Worm (Caenorhabditis elegans) whole organism, young adult: ENCODE data around the gene C18A3.10.

Experiments
- B0336.3 ChIP-seq: fragments of 200-800 bp; sonication (Bioruptor generic); IDR thresholded peaks from 2 replicates; pipeline ENCODE4 v1.3.6; 2022; ENCODE audit warnings: missing genetic modification characterization, missing compliant biosample characterization
- C06A6.2 ChIP-seq: fragments of 200-800 bp; sonication (Bioruptor generic); conservative IDR thresholded peaks from 2 replicates; pipeline ENCODE4 v1.3.6; 2022; ENCODE audit warnings: missing genetic modification characterization, missing compliant biosample characterization
- F10E7.11 ChIP-seq: sonication (generic microtip); optimal IDR thresholded peaks from 2 replicates; lab custom pipeline; 2017; ENCODE audit warnings: mild to moderate bottlenecking, missing genetic modification characterization, moderate library complexity, missing compliant biosample characterization
- F23B12.7 ChIP-seq: sonication (generic microtip); optimal IDR thresholded peaks from 2 replicates; lab custom pipeline; 2017; ENCODE audit warnings: missing genetic modification characterization, mild to moderate bottlenecking, missing compliant biosample characterization, antibody characterized with exemption, moderate library complexity; ENCODE audit not compliant: insufficient read depth
- F33H1.4 ChIP-seq: fragments of 200-800 bp; sonication (Bioruptor generic); IDR thresholded peaks from 2 replicates; pipeline ENCODE4 v1.3.6; 2022; ENCODE audit warnings: missing genetic modification reagents, missing genetic modification characterization, missing compliant biosample characterization
- F37B4.10 ChIP-seq: fragments of 200-800 bp; sonication (Bioruptor generic); IDR thresholded peaks from 2 replicates; pipeline ENCODE4 v1.3.6; 2022; ENCODE audit warnings: missing genetic modification characterization, missing compliant biosample characterization
- F39B2.1 ChIP-seq: fragments of 200-800 bp; sonication (Bioruptor generic); IDR thresholded peaks from 2 replicates; pipeline ENCODE4 v1.3.6; 2022; ENCODE audit warnings: missing genetic modification reagents, missing genetic modification characterization, missing compliant biosample characterization
- F57A8.1 ChIP-seq: fragments of 200-800 bp; sonication (Bioruptor generic); optimal IDR thresholded peaks from 2 replicates; lab custom pipeline; 2018; ENCODE audit warnings: mild to moderate bottlenecking, missing genetic modification characterization, moderate library complexity, missing compliant biosample characterization
- K11D2.4 ChIP-seq: fragments of 200-800 bp; sonication (Bioruptor generic); IDR thresholded peaks from 2 replicates; pipeline ENCODE4 v1.3.6; 2022; ENCODE audit warnings: missing genetic modification reagents, missing genetic modification characterization, missing compliant biosample characterization
- T26A5.8 ChIP-seq: sonication (generic microtip); optimal IDR thresholded peaks from 2 replicates; lab custom pipeline; 2016; ENCODE audit warnings: missing genetic modification characterization, missing compliant biosample characterization
- Y53G8AR.9 ChIP-seq: fragments of 200-800 bp; sonication (Bioruptor generic); conservative IDR thresholded peaks from 2 replicates; pipeline ENCODE4 v1.3.6; 2022; ENCODE audit warnings: missing genetic modification reagents, missing genetic modification characterization, missing compliant biosample characterization
- Y56A3A.18 ChIP-seq: fragments of 200-800 bp; sonication (Bioruptor generic); IDR thresholded peaks from 2 replicates; pipeline ENCODE4 v1.3.6; 2022; ENCODE audit warnings: missing genetic modification reagents, missing genetic modification characterization, missing compliant biosample characterization
- Y95B8A.8 ChIP-seq: fragments of 200-800 bp; sonication (Bioruptor generic); IDR thresholded peaks from 2 replicates; pipeline ENCODE4 v1.3.6; 2022; ENCODE audit warnings: missing genetic modification reagents, missing genetic modification characterization, missing compliant biosample characterization
- ZK185.1 ChIP-seq: sonication (generic microtip); optimal IDR thresholded peaks from 2 replicates; lab custom pipeline; 2016; ENCODE audit warnings: mild to moderate bottlenecking, missing genetic modification characterization, missing compliant biosample characterization; ENCODE audit not compliant: poor library complexity, severe bottlenecking
- ama-1 ChIP-seq, 3 experiments: fragments of 150-350 bp in 1 of 3; sonication (generic microtip) in 2 of 3; optimal IDR thresholded peaks; 2 replicates each; lab custom pipeline; 2014 to 2018; ENCODE audit warnings: missing biosample characterization in 2 of 3, missing genetic modification characterization in 2 of 3, missing genetic modification reagents in 2 of 3
- ccch-3 ChIP-seq: fragments of 200-800 bp; sonication (Bioruptor generic); optimal IDR thresholded peaks from 2 replicates; lab custom pipeline; 2018; ENCODE audit warnings: mild to moderate bottlenecking, missing genetic modification characterization, missing compliant biosample characterization
- ceh-100 ChIP-seq: fragments of 200-800 bp; sonication (Bioruptor generic); IDR thresholded peaks from 2 replicates; pipeline ENCODE4 v1.3.6; 2022; ENCODE audit warnings: missing genetic modification reagents, missing genetic modification characterization, missing compliant biosample characterization
- ceh-40 ChIP-seq: fragments of 200-800 bp; sonication (Bioruptor generic); IDR thresholded peaks from 2 replicates; pipeline ENCODE4 v1.3.6; 2022; ENCODE audit warnings: missing genetic modification characterization, missing compliant biosample characterization
- die-1 ChIP-seq: sonication (generic microtip); optimal IDR thresholded peaks from 2 replicates; lab custom pipeline; 2016; ENCODE audit warnings: missing genotype, mild to moderate bottlenecking, missing genetic modification characterization, missing compliant biosample characterization
- egl-18 ChIP-seq: fragments of 200-800 bp; sonication (Bioruptor generic); IDR thresholded peaks from 2 replicates; pipeline ENCODE4 v1.3.6; 2022; ENCODE audit warnings: missing genetic modification reagents, missing genetic modification characterization, missing compliant biosample characterization
- egrh-3 ChIP-seq: fragments of 200-800 bp; sonication (Bioruptor generic); IDR thresholded peaks from 2 replicates; pipeline ENCODE4 v1.3.6; 2022; ENCODE audit warnings: missing genetic modification reagents, missing genetic modification characterization, missing compliant biosample characterization
- ekl-4 ChIP-seq: fragments of 200-800 bp; sonication (Bioruptor generic); IDR thresholded peaks from 2 replicates; pipeline ENCODE4 v1.3.6; 2022; ENCODE audit warnings: missing genetic modification reagents, missing genetic modification characterization, missing compliant biosample characterization
- hlh-12 ChIP-seq: sonication (generic microtip); optimal IDR thresholded peaks from 2 replicates; lab custom pipeline; 2016; ENCODE audit warnings: missing genetic modification characterization, missing compliant biosample characterization
- hlh-26 ChIP-seq: fragments of 200-800 bp; sonication (Bioruptor generic); conservative IDR thresholded peaks from 2 replicates; pipeline ENCODE4 v1.3.6; 2022; ENCODE audit warnings: missing genetic modification reagents, missing genetic modification characterization, missing compliant biosample characterization
- hmg-1.2 ChIP-seq: fragments of 200-800 bp; sonication (Bioruptor generic); IDR thresholded peaks from 2 replicates; pipeline ENCODE4 v1.3.6; 2022; ENCODE audit warnings: missing genetic modification reagents, missing genetic modification characterization, missing compliant biosample characterization
- hrde-1 ChIP-seq: sonication (generic microtip); optimal IDR thresholded peaks from 2 replicates; lab custom pipeline; 2016; ENCODE audit warnings: missing genetic modification characterization, mild to moderate bottlenecking, missing compliant biosample characterization, moderate library complexity, missing genotype, missing genetic modification reagents, borderline replicate concordance
- lag-1 ChIP-seq: fragments of 200-800 bp; sonication (Bioruptor generic); IDR thresholded peaks from 2 replicates; pipeline ENCODE4 v1.3.6; 2022; ENCODE audit warnings: missing genetic modification reagents, missing genetic modification characterization, missing compliant biosample characterization
- lin-54 ChIP-seq: fragments of 200-800 bp; sonication (Bioruptor generic); optimal IDR thresholded peaks from 2 replicates; lab custom pipeline; 2018; ENCODE audit warnings: mild to moderate bottlenecking, missing genetic modification characterization, missing compliant biosample characterization
- lir-1 ChIP-seq: fragments of 200-800 bp; sonication (Bioruptor generic); conservative IDR thresholded peaks from 2 replicates; pipeline ENCODE4 v1.3.6; 2022; ENCODE audit warnings: missing genetic modification reagents, missing genetic modification characterization, missing compliant biosample characterization
- lsl-1 ChIP-seq: fragments of 200-800 bp; sonication (Bioruptor generic); optimal IDR thresholded peaks from 2 replicates; lab custom pipeline; 2018; ENCODE audit warnings: mild to moderate bottlenecking, missing genetic modification characterization, moderate library complexity, missing compliant biosample characterization
- madf-10 ChIP-seq: sonication (generic microtip); optimal IDR thresholded peaks from 2 replicates; lab custom pipeline; 2016; ENCODE audit warnings: mild to moderate bottlenecking, missing genetic modification characterization, missing compliant biosample characterization
- madf-3 ChIP-seq: fragments of 200-800 bp; sonication (Bioruptor generic); IDR thresholded peaks from 2 replicates; pipeline ENCODE4 v1.3.6; 2022; ENCODE audit warnings: missing genetic modification reagents, missing genetic modification characterization, missing compliant biosample characterization
- madf-6 ChIP-seq: fragments of 200-800 bp; sonication (Bioruptor generic); IDR thresholded peaks from 2 replicates; pipeline ENCODE4 v1.3.6; 2022; ENCODE audit warnings: missing genetic modification reagents, missing genetic modification characterization, missing compliant biosample characterization
- madf-8 ChIP-seq: fragments of 200-800 bp; sonication (Bioruptor generic); conservative IDR thresholded peaks from 2 replicates; pipeline ENCODE4 v1.3.6; 2022; ENCODE audit warnings: missing genetic modification reagents, missing genetic modification characterization, missing compliant biosample characterization
- nfya-1 ChIP-seq: sonication (generic microtip); optimal IDR thresholded peaks from 2 replicates; lab custom pipeline; 2017; ENCODE audit warnings: antibody characterized with exemption, missing compliant biosample characterization, missing genetic modification characterization, borderline replicate concordance; ENCODE audit not compliant: insufficient read depth
- nhr-179 ChIP-seq: sonication (generic microtip); optimal IDR thresholded peaks from 2 replicates; lab custom pipeline; 2016; ENCODE audit warnings: mild to moderate bottlenecking, missing genetic modification characterization, missing compliant biosample characterization
- rpc-1 ChIP-seq, 2 experiments: fragments of 150-350 bp in 1 of 2; sonication (generic microtip) in 1 of 2; optimal IDR thresholded peaks; 2 replicates each; lab custom pipeline; 2014 to 2018; ENCODE audit warnings: missing biosample characterization in 1 of 2, missing genetic modification characterization in 1 of 2, missing genetic modification reagents in 1 of 2, missing genotype in 1 of 2
- sea-2 ChIP-seq: fragments of 200-800 bp; sonication (Bioruptor generic); IDR thresholded peaks from 2 replicates; pipeline ENCODE4 v1.3.6; 2022; ENCODE audit warnings: missing genetic modification characterization, missing compliant biosample characterization
- snpc-1.1 ChIP-seq: sonication (generic microtip); optimal IDR thresholded peaks from 2 replicates; lab custom pipeline; 2017; ENCODE audit warnings: missing genetic modification characterization, mild to moderate bottlenecking, missing compliant biosample characterization, antibody characterized with exemption, moderate library complexity, missing genotype, missing genetic modification reagents; ENCODE audit not compliant: insufficient read depth
- snpc-1.3 ChIP-seq: sonication (generic microtip); optimal IDR thresholded peaks from 2 replicates; lab custom pipeline; 2017; ENCODE audit warnings: missing genetic modification characterization, mild to moderate bottlenecking, missing compliant biosample characterization, antibody characterized with exemption, moderate library complexity, missing genotype, missing genetic modification reagents; ENCODE audit not compliant: insufficient read depth
- snpc-4 ChIP-seq, 5 experiments: fragments of 150-350 bp in 1 of 5; sonication (generic microtip) in 4 of 5; optimal IDR thresholded peaks; 2 replicates each; lab custom pipeline; 2014 to 2018; ENCODE audit warnings: missing genetic modification characterization in 5 of 5, missing biosample characterization in 3 of 5, antibody characterized with exemption in 2 of 5, mild to moderate bottlenecking in 2 of 5, missing compliant biosample characterization in 2 of 5, missing genotype in 2 of 5, moderate library complexity in 2 of 5, missing genetic modification reagents in 1 of 5
- somi-1 ChIP-seq: fragments of 200-800 bp; sonication (Bioruptor generic); optimal IDR thresholded peaks from 2 replicates; lab custom pipeline; 2018; ENCODE audit warnings: mild to moderate bottlenecking, missing genetic modification characterization, missing compliant biosample characterization
- sptf-2 ChIP-seq: fragments of 200-800 bp; sonication (Bioruptor generic); optimal IDR thresholded peaks from 2 replicates; lab custom pipeline; 2018; ENCODE audit warnings: mild to moderate bottlenecking, missing genetic modification characterization, missing compliant biosample characterization
- tbx-9 ChIP-seq: sonication (generic microtip); optimal IDR thresholded peaks from 2 replicates; lab custom pipeline; 2016; ENCODE audit warnings: borderline replicate concordance, missing genetic modification characterization, inconsistent platforms, missing compliant biosample characterization
- zfh-2 ChIP-seq: fragments of 200-800 bp; sonication (Bioruptor generic); conservative IDR thresholded peaks from 2 replicates; pipeline ENCODE4 v1.3.6; 2022; ENCODE audit warnings: missing genetic modification reagents, missing genetic modification characterization, missing compliant biosample characterization
- ztf-3 ChIP-seq: fragments of 200-800 bp; sonication (Bioruptor generic); optimal IDR thresholded peaks from 2 replicates; lab custom pipeline; 2018; ENCODE audit warnings: mild to moderate bottlenecking, missing genetic modification characterization, missing compliant biosample characterization

C18A3.10 gene

DNA sequence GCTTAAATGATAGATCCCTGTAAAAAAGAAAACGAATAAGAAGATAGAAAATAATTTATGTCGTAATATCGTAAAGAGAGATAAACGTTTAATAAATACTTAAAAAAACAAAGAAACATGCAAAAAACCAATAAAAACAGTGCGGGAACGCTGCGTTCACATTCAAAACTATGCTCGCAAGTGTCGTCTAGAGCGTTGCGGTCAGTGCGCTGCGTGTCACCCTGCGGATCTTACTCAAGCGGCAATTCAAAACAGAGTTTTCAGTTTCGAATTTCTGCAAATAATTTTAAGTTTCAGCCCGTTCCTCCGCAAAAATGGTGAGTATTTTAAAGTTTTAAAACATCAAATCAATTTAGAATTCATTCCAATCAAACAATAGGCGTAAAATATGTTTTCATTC, 838 bp downstream of the C18A3.10 start, which contains the start of the genes tiar-1 and lelo-4 (continued):
- TF ChIP-seq egrh-3 (GFP tag; lab: Robert Waterston, UW) (no peak), egl-18 (GFP tag; lab: Robert Waterston, UW) (no peak), ekl-4 (0 out of 2 replicates have a peak, but pooled peaks have one; percentile 31), hmg-1.2 (peak; percentile 43; the same call in 1 of the 2 replicates), zfh-2 (GFP tag; lab: Robert Waterston, UW) (no peak), tbx-9 (tag; lab: Kevin White, UChicago) (no peak), lsl-1 (GFP tag; lab: Kevin White, UChicago) (peak; percentile 14), somi-1 (GFP tag; lab: Kevin White, UChicago) (no peak), lir-1 (GFP tag; lab: Robert Waterston, UW) (no peak), madf-3 (GFP tag; lab: Robert Waterston, UW) (peak; percentile 99), hrde-1 (tag; lab: Kevin White, UChicago) (no peak), F37B4.10 (no peak), lag-1 (GFP tag; lab: Robert Waterston, UW) (no peak), die-1 (tag; lab: Kevin White, UChicago) (no peak), snpc-4 (GFP tag; optimal IDR thresholded peaks at IDR 0.05; lab: Kevin White, UChicago) (peak; percentile 4), snpc-4 (tag; optimal IDR thresholded peaks at IDR 0.05; lab: Kevin White, UChicago) (peak in 3 of 4 experiments; percentile 27 to 63 (median 62)), B0336.3 (no peak), madf-8 (GFP tag; lab: Robert Waterston, UW) (no peak), Y95B8A.8 (GFP tag; lab: Robert Waterston, UW) (no peak), ama-1 (optimal IDR thresholded peaks at IDR 0.05; lab: Kevin White, UChicago) (no peak), ama-1 (GFP tag; optimal IDR thresholded peaks at IDR 0.05; lab: Kevin White, UChicago) (no peak), madf-6 (GFP tag; lab: Robert Waterston, UW) (peak; percentile 53; the same call in 1 of the 2 replicates), ztf-3 (no peak), nfya-1 (tag; lab: Kevin White, UChicago) (no peak), F39B2.1 (GFP tag; lab: Robert Waterston, UW) (no peak), sptf-2 (GFP tag; lab: Kevin White, UChicago) (no peak), F23B12.7 (tag; lab: Kevin White, UChicago) (peak; percentile 86), nhr-179 (no peak), rpc-1 (optimal IDR thresholded peaks at IDR 0.05; lab: Kevin White, UChicago) (no peak), rpc-1 (tag; optimal IDR thresholded peaks at IDR 0.05; lab: Kevin White, UChicago) (no peak), Y56A3A.18 (GFP tag; lab: Robert Waterston, UW) (no peak), ccch-3 (GFP tag; lab: Kevin White, UChicago) (no peak), hlh-26 (GFP tag; lab: Robert Waterston, UW) (no peak), madf-10 (tag; lab: Kevin White, UChicago) (no peak), K11D2.4 (GFP tag; lab: Robert Waterston, UW) (no peak), C06A6.2 (no peak), F10E7.11 (tag; lab: Kevin White, UChicago) (no peak), ZK185.1 (tag; lab: Kevin White, UChicago) (peak; percentile 29), ceh-100 (GFP tag; lab: Robert Waterston, UW) (peak; percentile 44; the same call in 1 of the 2 replicates), lin-54 (GFP tag; lab: Kevin White, UChicago) (peak; percentile 93), F33H1.4 (no peak; the same call in 1 of the 2 replicates), ceh-40 (no peak), snpc-1.3 (tag; lab: Kevin White, UChicago) (peak; percentile 52), snpc-1.1 (tag; lab: Kevin White, UChicago) (no peak), T26A5.8 (no peak), F57A8.1 (GFP tag; lab: Kevin White, UChicago) (no peak), sea-2 (no peak), hlh-12 (tag; lab: Kevin White, UChicago) (no peak), Y53G8AR.9 (GFP tag; lab: Robert Waterston, UW) (no peak)
